Worm (Caenorhabditis elegans): ENCODE results near the gene K08F8.7.
A peak's percentile ranks its signal among the peaks of the same experiment; 100 is the strongest.

The K08F8.7 gene

ce11 chrII:8747246-8747938 is 7.8 kb downstream of the K08F8.7 start:
- no peak for TF ChIP-seq W03F9.2 (tag; optimal IDR thresholded peaks at IDR 0.05)
- TF ChIP-seq him-1 (tag; optimal IDR thresholded peaks at IDR 0.05): peak; percentile 2

DNA sequence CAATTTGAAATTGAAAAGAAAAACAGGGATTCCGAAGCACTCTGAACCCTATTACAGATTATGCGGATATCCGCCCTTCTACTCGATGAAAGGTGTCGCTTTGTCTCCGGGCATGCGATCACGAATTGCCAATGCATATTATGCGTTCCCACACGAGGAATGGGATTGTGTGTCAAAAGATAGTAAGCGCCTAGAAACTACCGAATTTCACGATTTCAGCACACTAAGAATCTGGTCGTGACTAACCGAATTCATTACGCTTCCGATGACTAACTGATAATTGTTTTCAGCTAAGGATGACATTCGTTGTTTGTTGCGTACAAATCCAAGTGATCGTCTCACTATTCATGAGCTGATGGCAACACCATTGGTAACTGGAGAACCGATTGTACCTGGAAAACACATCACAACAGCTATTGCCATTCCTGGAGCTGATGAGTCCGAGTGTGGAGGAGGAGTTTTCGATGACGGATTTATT is 8.8 kb downstream of the K08F8.7 start:
- TF ChIP-seq him-1 (tag; optimal IDR thresholded peaks at IDR 0.05): no peak
- TF ChIP-seq dao-5 (tag; optimal IDR thresholded peaks at IDR 0.05): no peak
- no peak for TF ChIP-seq W03F9.2 (tag; optimal IDR thresholded peaks at IDR 0.05)

DNA sequence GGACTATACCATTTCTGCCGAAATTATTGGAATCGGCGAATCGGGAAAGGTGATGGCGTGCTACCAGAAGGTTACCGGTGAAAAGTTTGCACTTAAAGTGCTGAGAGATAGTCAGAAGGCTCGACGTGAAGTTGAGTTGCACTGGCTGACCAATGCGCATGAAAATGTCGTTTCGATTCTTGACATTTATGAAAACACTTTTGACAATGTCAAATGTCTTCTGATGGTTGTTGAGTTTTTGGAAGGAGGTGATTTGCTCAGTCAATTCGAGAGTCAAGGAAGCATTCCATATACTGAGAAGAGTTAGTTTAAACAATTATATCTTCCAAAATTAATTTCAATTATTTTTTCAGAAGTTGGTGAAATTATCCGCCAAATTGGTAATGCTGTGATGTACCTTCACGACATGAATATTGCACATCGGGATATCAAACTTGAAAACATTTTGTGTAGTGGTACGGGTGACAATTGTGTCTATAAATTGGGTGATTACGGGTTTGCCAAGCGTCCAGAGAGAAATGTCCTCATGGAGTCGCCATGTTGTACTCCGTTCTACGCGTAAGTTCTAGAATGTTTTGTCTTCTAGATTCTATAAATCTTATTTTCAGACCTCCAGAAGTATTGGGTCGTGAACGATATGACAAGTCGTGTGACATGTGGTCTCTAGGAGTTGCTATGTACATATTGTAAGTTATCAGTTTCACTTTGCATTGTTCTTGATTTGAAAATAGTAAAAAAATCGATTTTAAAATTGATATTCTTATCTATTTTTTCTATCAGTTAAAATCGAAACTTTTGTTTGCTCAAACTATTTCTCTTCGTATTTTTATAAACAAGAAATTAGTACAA is 9.5 kb downstream of the K08F8.7 start:
- no peak for TF ChIP-seq him-1 (tag; optimal IDR thresholded peaks at IDR 0.05)
- no peak for TF ChIP-seq W03F9.2 (tag; optimal IDR thresholded peaks at IDR 0.05)
- no peak for TF ChIP-seq dao-5 (tag; optimal IDR thresholded peaks at IDR 0.05)

- TF ChIP-seq W03F9.2 (tag; optimal IDR thresholded peaks at IDR 0.05) (no peak), him-1 (tag; optimal IDR thresholded peaks at IDR 0.05) (no peak), dao-5 (tag; optimal IDR thresholded peaks at IDR 0.05) (no peak)
These were observed 10.4 kb downstream of the K08F8.7 start for ce11 chrII:8744555-8745448.

DNA sequence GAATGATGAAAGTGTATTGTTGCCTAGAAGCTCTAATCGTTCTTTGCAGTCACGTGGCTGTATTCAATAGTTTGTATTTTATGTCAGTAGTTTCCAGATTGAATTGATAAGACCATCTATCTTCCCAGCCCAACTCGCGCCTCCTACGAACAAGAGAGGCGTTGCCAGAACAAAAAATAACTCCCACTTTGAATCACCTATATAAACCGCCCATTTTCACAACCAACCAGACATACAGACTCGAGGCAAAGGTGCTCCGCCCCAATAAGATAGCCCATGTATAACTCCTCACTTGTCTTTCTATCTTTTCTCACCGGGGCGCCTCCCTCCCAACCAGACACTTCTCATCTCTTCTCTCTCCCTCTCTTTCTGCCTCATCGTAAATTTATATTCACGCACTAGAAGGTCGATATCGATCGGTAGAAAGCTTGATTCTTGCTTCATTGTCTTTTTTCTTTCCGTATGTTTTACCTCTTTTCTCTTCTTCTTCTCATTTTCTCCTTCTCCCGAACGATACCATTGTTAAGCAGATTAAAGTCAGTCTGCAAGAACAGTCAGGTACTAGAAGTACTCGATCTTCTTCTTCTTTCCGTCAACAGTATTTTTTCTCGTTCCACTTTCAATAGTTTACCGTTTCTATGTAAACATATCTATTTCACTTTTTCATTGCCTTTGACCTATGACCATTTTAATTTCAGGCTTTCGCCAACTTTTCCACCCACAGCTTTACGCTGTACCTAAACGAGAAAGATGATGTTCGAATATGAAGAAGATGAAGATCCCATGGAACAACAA is 11.6 kb downstream of the K08F8.7 start, which contains the start of gene mak-1:
Gene mak-1 (plus strand): TSS at position 693 of the 795 bp plus-strand sequence.
- no peak for TF ChIP-seq him-1 (tag; optimal IDR thresholded peaks at IDR 0.05)
- TF ChIP-seq dao-5 (tag; optimal IDR thresholded peaks at IDR 0.05): no peak
- no peak for TF ChIP-seq W03F9.2 (tag; optimal IDR thresholded peaks at IDR 0.05)

ce11 chrII:8742972-8743371 is 12.2 kb downstream of the K08F8.7 start:
- TF ChIP-seq dao-5 (tag; optimal IDR thresholded peaks at IDR 0.05): no peak
- TF ChIP-seq W03F9.2 (tag; optimal IDR thresholded peaks at IDR 0.05): no peak
- TF ChIP-seq him-1 (tag; optimal IDR thresholded peaks at IDR 0.05): no peak

DNA sequence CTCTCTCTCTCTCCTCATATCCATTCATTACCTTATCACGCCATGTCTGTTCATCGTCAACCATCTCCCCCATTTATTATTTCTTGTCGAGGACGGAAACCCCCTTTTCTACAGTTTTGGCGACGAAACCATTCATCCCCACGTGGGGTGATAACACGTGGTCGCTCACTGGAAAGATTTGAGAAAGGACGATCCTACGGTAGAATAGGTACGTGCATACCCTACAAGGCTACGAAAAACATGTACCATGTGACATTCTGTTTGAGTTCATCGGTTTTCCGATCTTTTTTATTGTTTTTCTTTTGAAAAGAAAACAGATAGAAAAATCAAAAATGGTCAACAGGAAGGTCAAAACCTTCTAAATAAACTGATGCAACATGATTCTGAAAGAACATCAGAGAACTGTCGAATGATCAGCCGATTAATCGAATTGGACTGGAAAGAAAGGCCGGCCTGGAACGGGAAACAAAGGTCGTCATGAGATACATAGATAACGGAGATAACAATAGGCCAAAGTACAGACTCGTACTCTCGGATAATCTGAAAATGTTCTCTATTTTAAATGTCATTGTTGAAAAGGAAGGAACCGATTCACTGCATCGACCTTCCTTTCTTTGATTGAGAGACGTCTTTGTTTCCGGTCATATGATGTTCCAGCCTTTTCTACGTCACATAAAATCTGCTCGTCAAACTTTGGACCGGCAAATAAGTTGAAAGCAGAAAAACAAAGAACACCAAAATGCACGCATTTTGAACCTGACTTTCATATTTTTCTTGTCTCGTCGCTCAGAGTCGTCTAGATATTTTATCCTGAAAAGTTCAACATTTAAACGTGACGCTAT is 12.9 kb downstream of the K08F8.7 start:
- no peak for TF ChIP-seq dao-5 (tag; optimal IDR thresholded peaks at IDR 0.05)

DNA sequence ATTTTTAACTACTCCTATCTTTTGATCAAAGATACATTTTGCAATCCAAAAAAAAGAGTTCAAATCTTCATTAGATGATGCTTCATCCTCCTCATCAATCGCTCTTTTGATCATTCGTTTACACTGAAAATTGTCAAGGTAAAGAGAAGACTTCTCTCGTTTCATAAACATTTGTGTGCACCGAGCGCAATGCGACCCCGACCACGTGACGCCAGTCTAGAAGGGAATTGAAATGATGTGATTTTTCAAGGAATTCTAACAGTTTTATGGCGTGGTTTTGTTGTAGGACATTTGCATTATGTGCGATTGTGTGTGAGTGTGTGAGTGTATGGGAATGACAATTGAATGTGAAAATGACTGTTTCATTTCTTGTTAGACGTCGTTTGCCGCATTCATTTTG is 13.9 kb downstream of the K08F8.7 start:
- no peak for TF ChIP-seq W03F9.2 (tag; optimal IDR thresholded peaks at IDR 0.05)
- TF ChIP-seq him-1 (tag; optimal IDR thresholded peaks at IDR 0.05): no peak
- TF ChIP-seq dao-5 (tag; optimal IDR thresholded peaks at IDR 0.05): no peak

DNA sequence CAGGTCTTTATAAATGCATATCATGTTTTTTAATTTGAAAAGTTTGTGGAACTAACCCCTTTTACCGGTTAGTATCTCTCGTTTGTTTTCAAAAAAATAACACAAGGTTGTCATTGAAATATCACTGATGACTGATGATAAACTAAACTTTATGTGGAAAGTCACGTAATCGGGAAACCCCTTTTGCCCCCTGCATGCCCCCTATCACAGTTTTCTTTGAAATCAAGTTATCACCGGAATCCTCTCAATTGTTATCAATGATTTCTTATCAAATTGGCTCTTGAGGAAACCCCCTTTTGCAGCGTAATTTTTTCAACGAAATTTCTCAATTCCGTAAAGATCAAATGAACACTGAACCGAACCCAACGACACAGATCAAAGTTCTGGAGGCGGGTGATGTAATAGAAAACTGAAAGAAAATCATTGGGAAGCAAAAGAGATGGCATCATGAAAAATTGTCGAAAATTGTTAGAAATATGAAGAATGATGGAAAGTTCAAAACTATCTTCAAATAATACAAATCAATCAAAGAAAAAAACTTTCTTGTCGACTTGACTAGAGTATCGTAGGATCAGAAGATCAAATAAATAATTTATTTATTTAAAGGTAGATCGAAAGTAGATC is 14.7 kb downstream of the K08F8.7 start:
- TF ChIP-seq W03F9.2 (tag; optimal IDR thresholded peaks at IDR 0.05) (no peak), dao-5 (tag; optimal IDR thresholded peaks at IDR 0.05) (no peak), him-1 (tag; optimal IDR thresholded peaks at IDR 0.05) (no peak)

DNA sequence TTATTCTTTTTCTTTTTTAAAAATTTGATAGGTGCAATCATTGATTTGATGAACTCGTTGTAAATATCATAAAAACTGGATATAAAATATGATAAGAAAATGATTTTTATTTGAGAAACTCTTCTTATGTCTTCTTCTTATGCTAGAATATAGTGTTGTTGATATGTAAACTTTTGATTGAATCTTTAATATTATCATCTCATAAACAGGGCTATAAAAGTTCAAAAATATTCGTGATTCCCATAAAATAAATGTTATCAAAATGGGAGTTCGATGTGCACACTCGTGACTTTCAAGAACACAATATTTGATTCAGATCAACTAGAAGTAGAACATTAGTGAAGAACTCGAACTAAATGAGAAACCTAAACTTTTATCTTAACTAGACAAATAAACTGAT is 16.2 kb downstream of the K08F8.7 start:
- TF ChIP-seq dao-5 (tag; optimal IDR thresholded peaks at IDR 0.05) (no peak), W03F9.2 (tag; optimal IDR thresholded peaks at IDR 0.05) (no peak), him-1 (tag; optimal IDR thresholded peaks at IDR 0.05) (no peak)

- no peak for TF ChIP-seq him-1 (tag; optimal IDR thresholded peaks at IDR 0.05)
- TF ChIP-seq dao-5 (tag; optimal IDR thresholded peaks at IDR 0.05): no peak
- TF ChIP-seq W03F9.2 (tag; optimal IDR thresholded peaks at IDR 0.05): no peak
These were observed 16.9 kb downstream of the K08F8.7 start for ce11 chrII:8738244-8738643.

DNA sequence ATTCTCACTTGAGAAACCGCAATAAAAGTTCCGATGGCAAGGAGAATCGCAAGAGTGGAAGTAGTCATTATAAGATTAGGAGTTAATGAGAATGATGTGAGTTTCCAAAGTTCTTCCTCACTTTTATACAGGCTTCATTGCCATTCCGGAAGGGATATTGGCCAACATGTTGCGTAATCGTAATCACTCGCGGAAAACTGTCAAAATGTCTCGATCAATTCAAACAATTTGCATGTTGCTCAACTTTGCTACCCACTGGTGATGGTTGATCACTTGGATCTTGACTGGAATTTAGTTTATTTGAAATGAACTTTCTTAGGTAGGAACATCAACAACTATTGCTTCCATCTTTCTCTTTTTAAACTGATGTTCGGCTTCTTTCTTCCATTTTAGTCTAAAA is 17.7 kb downstream of the K08F8.7 start, which contains the start of gene idpb-4:
Gene idpb-4 (minus strand): TSS at position 101 of the 400 bp plus-strand sequence.
- TF ChIP-seq W03F9.2 (tag; optimal IDR thresholded peaks at IDR 0.05) (no peak), him-1 (tag; optimal IDR thresholded peaks at IDR 0.05) (no peak), dao-5 (tag; optimal IDR thresholded peaks at IDR 0.05) (no peak)
